Worm (Caenorhabditis elegans) whole organism, early embryonic: ENCODE data around the gene clec-73.

Experiments used
- F13C5.2 ChIP-seq: sonication (generic microtip); optimal IDR thresholded peaks from 2 replicates; lab custom pipeline; 2017; ENCODE audit warnings: mild to moderate bottlenecking, missing genetic modification characterization, inconsistent platforms, missing compliant biosample characterization
- ama-1 ChIP-seq: fragments of 150-350 bp; optimal IDR thresholded peaks from 2 replicates; lab custom pipeline; 2014
- ceh-13 ChIP-seq: fragments of 200-800 bp; sonication (Bioruptor generic); optimal IDR thresholded peaks from 2 replicates; lab custom pipeline; 2018; ENCODE audit warnings: mild to moderate bottlenecking, missing genetic modification characterization, missing compliant biosample characterization
- ceh-36 ChIP-seq: sonication (generic microtip); optimal IDR thresholded peaks from 2 replicates; lab custom pipeline; 2016; ENCODE audit warnings: missing genetic modification characterization, inconsistent platforms, missing compliant biosample characterization
- hnd-1 ChIP-seq: sonication (generic microtip); optimal IDR thresholded peaks from 2 replicates; lab custom pipeline; 2016; ENCODE audit warnings: missing genetic modification characterization, missing compliant biosample characterization
- tra-4 ChIP-seq: sonication (generic microtip); optimal IDR thresholded peaks from 2 replicates; lab custom pipeline; 2017; ENCODE audit warnings: missing genetic modification characterization, missing compliant biosample characterization

DNA sequence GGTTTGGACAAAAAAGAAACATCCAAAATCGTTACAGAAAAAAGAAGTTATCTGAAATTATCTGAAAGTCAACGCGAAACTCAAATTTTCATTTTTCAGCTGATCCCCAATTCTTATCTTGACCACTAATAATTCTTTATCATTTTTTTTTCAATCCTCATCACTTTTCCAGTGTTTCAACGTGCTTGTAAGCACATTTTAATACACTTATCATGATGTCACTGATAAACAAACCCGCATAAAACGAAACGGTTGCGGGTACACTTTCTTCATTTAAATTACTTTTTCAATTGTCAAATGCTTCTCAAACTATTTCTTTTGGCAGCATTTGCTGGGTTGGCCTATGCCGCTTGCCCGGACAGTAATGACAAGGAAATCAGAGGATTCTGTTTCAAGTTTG is 34.1 kb downstream of the clec-73 start, which contains the start of gene clec-67:
- TF ChIP-seq hnd-1 = no peak
- no peak for TF ChIP-seq ceh-36 (tag; lab: Kevin White, UChicago)
- no peak for TF ChIP-seq F13C5.2 (tag; lab: Kevin White, UChicago)
- no peak for TF ChIP-seq ceh-13 (GFP tag; lab: Kevin White, UChicago)
- no peak for TF ChIP-seq ama-1 (lab: Kevin White, UChicago)
- TF ChIP-seq tra-4 (tag; lab: Kevin White, UChicago) = no peak
